Fruit fly (Drosophila melanogaster) whole organism, embryonic: ENCODE data around the gene Cip4.
A peak's percentile ranks its signal among the peaks of the same experiment; 100 is the strongest.

Experiments used
- Abd-B ChIP-seq: fragments of 200-800 bp; sonication (Bioruptor generic); optimal IDR thresholded peaks from 2 replicates; lab custom pipeline; 2018; ENCODE audit warnings: missing biosample characterization, mild to moderate bottlenecking, missing genetic modification characterization, moderate library complexity
- Atf-2 ChIP-seq: fragments of 200-800 bp; sonication (Bioruptor generic); optimal IDR thresholded peaks from 2 replicates; lab custom pipeline; 2016; ENCODE audit warnings: missing biosample characterization, missing genetic modification characterization
- CG13775 ChIP-seq: fragments of 200-800 bp; sonication (Bioruptor generic); optimal IDR thresholded peaks from 3 replicates; lab custom pipeline; 2017; ENCODE audit warnings: missing biosample characterization, mild to moderate bottlenecking, missing genetic modification characterization
- CG15073 ChIP-seq: fragments of 200-800 bp; sonication (Bioruptor generic); optimal IDR thresholded peaks from 2 replicates; lab custom pipeline; 2016; ENCODE audit warnings: missing biosample characterization, missing genetic modification characterization
- CG15696 ChIP-seq: fragments of 200-800 bp; sonication (Bioruptor generic); optimal IDR thresholded peaks from 2 replicates; lab custom pipeline; 2019; ENCODE audit warnings: missing biosample characterization, mild to moderate bottlenecking, missing genetic modification characterization, moderate library complexity
- CG1602 ChIP-seq: fragments of 200-800 bp; sonication (Bioruptor generic); optimal IDR thresholded peaks from 3 replicates; lab custom pipeline; 2016; ENCODE audit warnings: missing biosample characterization, missing genetic modification characterization
- CG16779 ChIP-seq: fragments of 200-800 bp; sonication (Bioruptor generic); IDR thresholded peaks from 2 replicates; pipeline ENCODE4 v1.3.6; 2022; ENCODE audit warnings: missing biosample characterization, missing genetic modification characterization
- CG17186 ChIP-seq: fragments of 200-800 bp; sonication (Bioruptor generic); optimal IDR thresholded peaks from 3 replicates; lab custom pipeline; 2017; ENCODE audit warnings: missing biosample characterization, missing genetic modification reagents, missing genetic modification characterization
- CG18599 ChIP-seq: fragments of 200-800 bp; sonication (Bioruptor generic); optimal IDR thresholded peaks from 3 replicates; lab custom pipeline; 2017; ENCODE audit warnings: missing biosample characterization, missing genetic modification characterization, mild to moderate bottlenecking, moderate library complexity, missing genetic modification reagents
- CG2120 ChIP-seq: fragments of 200-800 bp; sonication (Bioruptor generic); optimal IDR thresholded peaks from 3 replicates; lab custom pipeline; 2016; ENCODE audit warnings: missing biosample characterization, missing genetic modification characterization
- CG2889 ChIP-seq: fragments of 200-800 bp; sonication (Bioruptor generic); IDR thresholded peaks from 3 replicates; pipeline ENCODE4 v1.3.6; 2022; ENCODE audit warnings: missing biosample characterization, missing genetic modification characterization
- CG3281 ChIP-seq: fragments of 200-800 bp; sonication (Bioruptor generic); optimal IDR thresholded peaks from 3 replicates; lab custom pipeline; 2017; ENCODE audit warnings: missing biosample characterization, mild to moderate bottlenecking, missing genetic modification characterization
- CG3726 ChIP-seq: fragments of 200-800 bp; sonication (Bioruptor generic); IDR thresholded peaks from 3 replicates; pipeline ENCODE4, ENCODE4 v1.3.6; 2022; ENCODE audit warnings: missing biosample characterization, missing genetic modification characterization
- CG3995 ChIP-seq: fragments of 200-800 bp; sonication (Bioruptor generic); optimal IDR thresholded peaks from 3 replicates; lab custom pipeline; 2016; ENCODE audit warnings: missing biosample characterization, missing genetic modification characterization
- CG42726 ChIP-seq: fragments of 200-800 bp; sonication (Bioruptor generic); IDR thresholded peaks from 2 replicates; pipeline ENCODE4 v1.3.6; 2022; ENCODE audit warnings: missing biosample characterization, missing genetic modification characterization; ENCODE audit not compliant: partially characterized antibody
- CG4617 ChIP-seq: fragments of 200-800 bp; sonication (Bioruptor generic); optimal IDR thresholded peaks from 3 replicates; lab custom pipeline; 2016; ENCODE audit warnings: missing biosample characterization, missing genetic modification characterization, borderline replicate concordance
- CG5245 ChIP-seq: fragments of 200-800 bp; sonication (Bioruptor generic); optimal IDR thresholded peaks from 3 replicates; lab custom pipeline; 2016; ENCODE audit warnings: missing biosample characterization, missing genetic modification characterization
- CG7556 ChIP-seq: fragments of 200-800 bp; sonication (Bioruptor generic); optimal IDR thresholded peaks from 2 replicates; lab custom pipeline; 2017; ENCODE audit warnings: missing biosample characterization, mild to moderate bottlenecking, missing genetic modification characterization
- CG7839 ChIP-seq: fragments of 200-800 bp; sonication (Bioruptor generic); optimal IDR thresholded peaks from 3 replicates; lab custom pipeline; 2018; ENCODE audit warnings: missing biosample characterization, mild to moderate bottlenecking, missing genetic modification characterization, moderate library complexity
- CG8290 ChIP-seq, 3 experiments: fragments of 200-800 bp; sonication (Bioruptor generic); optimal IDR thresholded peaks; 2 replicates each; lab custom pipeline; 2016 to 2019; ENCODE audit warnings: missing biosample characterization in 3 of 3, missing genetic modification characterization in 3 of 3, mild to moderate bottlenecking in 2 of 3, moderate library complexity in 1 of 3
- CG8765 ChIP-seq: fragments of 200-800 bp; sonication (Bioruptor generic); IDR thresholded peaks from 2 replicates; pipeline ENCODE4 v1.3.6; 2022; ENCODE audit warnings: missing biosample characterization, missing genetic modification characterization
- CkIIα-i1 ChIP-seq: fragments of 200-800 bp; sonication (Bioruptor generic); IDR thresholded peaks from 2 replicates; pipeline ENCODE4 v1.3.6; 2022; ENCODE audit warnings: missing biosample characterization, missing genetic modification characterization
- CrebB ChIP-seq: fragments of 200-800 bp; sonication (Bioruptor generic); optimal IDR thresholded peaks from 3 replicates; lab custom pipeline; 2018; ENCODE audit warnings: missing biosample characterization, mild to moderate bottlenecking, missing genetic modification characterization
- D19A ChIP-seq: fragments of 200-800 bp; optimal IDR thresholded peaks from 3 replicates; lab custom pipeline; 2019; ENCODE audit warnings: missing biosample characterization, mild to moderate bottlenecking, missing genetic modification characterization, moderate library complexity
- ERR ChIP-seq: fragments of 200-800 bp; sonication (Bioruptor generic); optimal IDR thresholded peaks from 2 replicates; lab custom pipeline; 2016; ENCODE audit warnings: missing biosample characterization, missing genetic modification characterization
- Ets97D ChIP-seq: fragments of 200-800 bp; sonication (Bioruptor generic); optimal IDR thresholded peaks from 3 replicates; lab custom pipeline; 2016; ENCODE audit warnings: missing biosample characterization, missing genetic modification characterization
- Fer3 ChIP-seq: fragments of 200-800 bp; sonication (Bioruptor generic); optimal IDR thresholded peaks from 2 replicates; lab custom pipeline; 2018; ENCODE audit warnings: missing biosample characterization, mild to moderate bottlenecking, missing genetic modification characterization, moderate library complexity
- Optix ChIP-seq: fragments of 200-800 bp; sonication (Bioruptor generic); IDR thresholded peaks from 3 replicates; pipeline ENCODE4 v1.3.6; 2022; ENCODE audit warnings: missing biosample characterization, missing genetic modification characterization
- Poxn ChIP-seq: fragments of 200-800 bp; sonication (Bioruptor generic); IDR thresholded peaks from 2 replicates; pipeline ENCODE4 v1.3.6; 2022; ENCODE audit warnings: missing biosample characterization, missing genetic modification characterization
- Taf1 ChIP-seq: fragments of 200-800 bp; sonication (Bioruptor generic); IDR thresholded peaks from 2 replicates; pipeline ENCODE4 v1.3.6; 2022; ENCODE audit warnings: missing biosample characterization, missing genetic modification characterization
- bigmax ChIP-seq: fragments of 200-800 bp; sonication (Bioruptor generic); optimal IDR thresholded peaks from 2 replicates; lab custom pipeline; 2018; ENCODE audit warnings: missing biosample characterization, mild to moderate bottlenecking, missing genetic modification characterization
- chif ChIP-seq, 2 experiments: fragments of 200-800 bp; sonication (Bioruptor generic); optimal IDR thresholded peaks; 3 replicates each; lab custom pipeline; 2016; ENCODE audit warnings: missing biosample characterization in 2 of 2, missing genetic modification characterization in 2 of 2
- danr ChIP-seq: fragments of 200-800 bp; sonication (Bioruptor generic); IDR thresholded peaks from 2 replicates; pipeline ENCODE4 v1.3.6; 2022; ENCODE audit warnings: missing biosample characterization, missing genetic modification characterization
- emc ChIP-seq: fragments of 200-800 bp; sonication (Bioruptor generic); optimal IDR thresholded peaks from 2 replicates; lab custom pipeline; 2016; ENCODE audit warnings: missing biosample characterization, missing genetic modification characterization
- ems ChIP-seq: fragments of 200-800 bp; sonication (Bioruptor generic); optimal IDR thresholded peaks from 3 replicates; lab custom pipeline; 2016; ENCODE audit warnings: missing biosample characterization, missing genetic modification characterization
- eve ChIP-seq, 2 experiments: fragments of >200 bp; optimal IDR thresholded peaks; 2 replicates each; lab custom pipeline; 2017; ENCODE audit warnings: missing biosample characterization in 2 of 2, missing genetic modification characterization in 2 of 2
- fd64A ChIP-seq: fragments of 200-800 bp; sonication (Bioruptor generic); optimal IDR thresholded peaks from 3 replicates; lab custom pipeline; 2018; ENCODE audit warnings: missing biosample characterization, mild to moderate bottlenecking, missing genetic modification characterization
- gem ChIP-seq: fragments of 200-800 bp; sonication (Bioruptor generic); optimal IDR thresholded peaks from 2 replicates; lab custom pipeline; 2019; ENCODE audit warnings: missing biosample characterization, mild to moderate bottlenecking, missing genetic modification characterization, moderate library complexity
- gfzf ChIP-seq: fragments of 200-800 bp; sonication (Bioruptor generic); optimal IDR thresholded peaks from 2 replicates; lab custom pipeline; 2016; ENCODE audit warnings: missing biosample characterization, mild to moderate bottlenecking, missing genetic modification characterization, moderate library complexity
- jing ChIP-seq: fragments of 200-800 bp; sonication (Bioruptor generic); optimal IDR thresholded peaks from 2 replicates; lab custom pipeline; 2018; ENCODE audit warnings: missing biosample characterization, mild to moderate bottlenecking, missing genetic modification characterization
- kay ChIP-seq: fragments of 200-800 bp; sonication (Bioruptor generic); optimal IDR thresholded peaks from 2 replicates; lab custom pipeline; 2016; ENCODE audit warnings: missing biosample characterization, missing genetic modification characterization
- kni ChIP-seq: fragments of 200-800 bp; sonication (Bioruptor generic); optimal IDR thresholded peaks from 3 replicates; lab custom pipeline; 2017; ENCODE audit warnings: mild to moderate bottlenecking, missing biosample characterization, missing genetic modification reagents, missing genetic modification characterization
- prd ChIP-seq, 3 experiments: fragments of >200 bp in 2 of 3; fragments of 200-800 bp in 1 of 3; sonication (Bioruptor generic) in 1 of 3; optimal IDR thresholded peaks in 2 of 3; IDR thresholded peaks in 1 of 3; 2 replicates in 2 of 3; 3 replicates in 1 of 3; pipeline versions ENCODE4 v1.3.6 to Lab custom; 2017 to 2022; ENCODE audit warnings: missing biosample characterization in 1 of 3, missing genetic modification characterization in 1 of 3
- repo ChIP-seq: fragments of 200-800 bp; sonication (Bioruptor generic); optimal IDR thresholded peaks from 2 replicates; lab custom pipeline; 2016; ENCODE audit warnings: missing biosample characterization, missing genetic modification characterization
- schlank ChIP-seq: fragments of 200-800 bp; sonication (Bioruptor generic); optimal IDR thresholded peaks from 2 replicates; lab custom pipeline; 2018; ENCODE audit warnings: missing biosample characterization, mild to moderate bottlenecking, missing genetic modification characterization
- sisA ChIP-seq: fragments of 200-800 bp; sonication (Bioruptor generic); IDR thresholded peaks from 2 replicates; pipeline ENCODE4 v1.3.6; 2022; ENCODE audit warnings: missing biosample characterization, missing genetic modification characterization
- slp2 ChIP-seq: fragments of 200-800 bp; sonication (Bioruptor generic); optimal IDR thresholded peaks from 2 replicates; lab custom pipeline; 2016; ENCODE audit warnings: missing biosample characterization, missing genetic modification characterization
- sob ChIP-seq: fragments of 200-800 bp; sonication (Bioruptor generic); IDR thresholded peaks from 2 replicates; pipeline ENCODE4 v1.3.6; 2022; ENCODE audit warnings: missing biosample characterization, missing genetic modification characterization
- stc ChIP-seq: fragments of 200-800 bp; sonication (Bioruptor generic); IDR thresholded peaks from 2 replicates; pipeline ENCODE4 v1.3.6; 2022; ENCODE audit warnings: missing biosample characterization, missing genetic modification characterization
- tap ChIP-seq: fragments of 200-800 bp; optimal IDR thresholded peaks from 3 replicates; lab custom pipeline; 2019; ENCODE audit warnings: missing biosample characterization, mild to moderate bottlenecking, missing genetic modification characterization, moderate library complexity
- zf30C ChIP-seq: fragments of 200-800 bp; sonication (Bioruptor generic); optimal IDR thresholded peaks from 3 replicates; lab custom pipeline; 2018; ENCODE audit warnings: missing biosample characterization, mild to moderate bottlenecking, missing genetic modification characterization

Cip4 gene

DNA sequence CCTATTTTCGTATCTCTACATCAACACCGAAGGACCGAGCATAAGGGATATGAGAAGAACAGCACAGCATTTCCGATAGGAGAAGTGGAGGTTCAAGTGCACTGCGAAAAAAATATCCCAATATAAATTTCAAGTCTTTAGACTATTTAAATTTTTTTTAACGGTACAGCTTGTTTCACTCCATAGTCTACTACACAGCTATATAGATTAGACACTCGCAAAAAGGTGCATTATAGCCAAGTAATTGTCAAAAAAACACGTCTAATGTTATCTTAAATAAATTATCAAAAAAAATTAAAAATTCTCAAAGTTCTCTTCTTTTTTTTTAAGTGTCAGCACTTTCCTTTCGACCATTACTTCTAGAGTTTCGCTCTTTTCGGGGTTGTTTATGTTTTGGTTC is 15.0 kb upstream of the Cip4 start (continued):
- peak; percentile 71 for TF ChIP-seq CG7839 (tag; lab: Kevin White, UChicago)
- no peak for TF ChIP-seq kni (GFP tag; lab: Kevin White, UChicago)
- no peak for TF ChIP-seq Optix (GFP tag; lab: Robert Waterston, UW)
- TF ChIP-seq D19A (tag; lab: Kevin White, UChicago) = peak; percentile 6
- TF ChIP-seq Taf1 (GFP tag; lab: Robert Waterston, UW) = peak; percentile 38; the same call in 1 of the 2 replicates
- TF ChIP-seq CG3726 (GFP tag; lab: Robert Waterston, UW) = no peak
- no peak for TF ChIP-seq CG4617
- no peak for TF ChIP-seq jing (GFP tag; lab: Kevin White, UChicago)
- no peak for TF ChIP-seq slp2 (GFP tag; lab: Kevin White, UChicago)
- no peak for TF ChIP-seq CrebB (tag; lab: Kevin White, UChicago)
- peak; percentile 48 for TF ChIP-seq CG13775 (GFP tag; lab: Kevin White, UChicago)
- no peak for TF ChIP-seq CkIIα-i1
- TF ChIP-seq eve (GFP tag; optimal IDR thresholded peaks at IDR 0.05; lab: Kevin White, UChicago) = peak in 1 of 2 experiments; percentile 63
- no peak for TF ChIP-seq CG42726 (GFP tag; lab: Robert Waterston, UW)
- TF ChIP-seq Fer3 (tag; lab: Kevin White, UChicago) = peak; percentile 59
- no peak for TF ChIP-seq Poxn (GFP tag; lab: Robert Waterston, UW)
- peak; percentile 86 for TF ChIP-seq CG18599 (GFP tag; lab: Kevin White, UChicago)
- no peak for TF ChIP-seq CG3995 (GFP tag; lab: Kevin White, UChicago)
- peak; percentile 66 for TF ChIP-seq zf30C (GFP tag; lab: Kevin White, UChicago)
- TF ChIP-seq CG16779 (GFP tag; lab: Robert Waterston, UW) = no peak
- TF ChIP-seq prd (optimal IDR thresholded peaks at IDR 0.05; lab: Kevin White, UChicago) = no peak
- TF ChIP-seq prd (GFP tag; IDR thresholded peaks at IDR 0.05; lab: Robert Waterston, UW) = peak; percentile 62
- TF ChIP-seq CG2120 = peak; percentile 81
- peak; percentile 15 for TF ChIP-seq CG15696 (tag; lab: Kevin White, UChicago)
- TF ChIP-seq repo = no peak
- no peak for TF ChIP-seq tap (tag; lab: Kevin White, UChicago)
- TF ChIP-seq CG3281 (GFP tag; lab: Kevin White, UChicago) = peak; percentile 65
- TF ChIP-seq CG15073 (GFP tag; lab: Kevin White, UChicago) = no peak
- no peak for TF ChIP-seq kay (GFP tag; lab: Kevin White, UChicago)
- TF ChIP-seq bigmax = no peak
- peak; percentile 50; the same call in 1 of the 2 replicates for TF ChIP-seq sisA (GFP tag; lab: Robert Waterston, UW)
- no peak for TF ChIP-seq danr (GFP tag; lab: Robert Waterston, UW)
- TF ChIP-seq CG8765 (GFP tag; lab: Robert Waterston, UW) = no peak
- no peak for TF ChIP-seq CG17186 (GFP tag; lab: Kevin White, UChicago)
- peak; percentile 13 for TF ChIP-seq ems (GFP tag; lab: Kevin White, UChicago)
- no peak for TF ChIP-seq CG5245 (GFP tag; lab: Kevin White, UChicago)
- peak; percentile 53 for TF ChIP-seq CG7556
- peak; percentile 65 for TF ChIP-seq gem
- TF ChIP-seq stc (GFP tag; lab: Robert Waterston, UW) = peak; percentile 61
- TF ChIP-seq gfzf = no peak
- TF ChIP-seq CG1602 (GFP tag; lab: Kevin White, UChicago) = no peak
- TF ChIP-seq chif (GFP tag; optimal IDR thresholded peaks at IDR 0.05; lab: Kevin White, UChicago) = peak; percentile 14 to 31
- no peak for TF ChIP-seq fd64A (GFP tag; lab: Kevin White, UChicago)
- TF ChIP-seq CG8290 (GFP tag; optimal IDR thresholded peaks at IDR 0.05; lab: Kevin White, UChicago) = no peak
- no peak for TF ChIP-seq CG8290 (tag; optimal IDR thresholded peaks at IDR 0.05; lab: Kevin White, UChicago)
- TF ChIP-seq schlank (tag; lab: Kevin White, UChicago) = no peak
- TF ChIP-seq sob (GFP tag; lab: Robert Waterston, UW) = peak; percentile 64
- TF ChIP-seq emc (GFP tag; lab: Kevin White, UChicago) = no peak
- no peak for TF ChIP-seq Ets97D
- TF ChIP-seq Atf-2 (GFP tag; lab: Kevin White, UChicago) = no peak
- TF ChIP-seq CG2889 (GFP tag; lab: Robert Waterston, UW) = no peak
- TF ChIP-seq Abd-B (GFP tag; lab: Kevin White, UChicago) = peak; percentile 17
- no peak for TF ChIP-seq ERR (GFP tag; lab: Kevin White, UChicago)
